Fruit fly (Drosophila melanogaster) S2 (cell line): ENCODE measurements around the gene VhaM9.7-c.

Experiments used
- CG8478 ChIP-seq: fragments of >200 bp; optimal IDR thresholded peaks from 2 replicates; lab custom pipeline; 2018
- CTCF ChIP-seq, 2 experiments: fragments of >200 bp; optimal IDR thresholded peaks; 2 replicates each; lab custom pipeline; 2018

The VhaM9.7-c gene

DNA sequence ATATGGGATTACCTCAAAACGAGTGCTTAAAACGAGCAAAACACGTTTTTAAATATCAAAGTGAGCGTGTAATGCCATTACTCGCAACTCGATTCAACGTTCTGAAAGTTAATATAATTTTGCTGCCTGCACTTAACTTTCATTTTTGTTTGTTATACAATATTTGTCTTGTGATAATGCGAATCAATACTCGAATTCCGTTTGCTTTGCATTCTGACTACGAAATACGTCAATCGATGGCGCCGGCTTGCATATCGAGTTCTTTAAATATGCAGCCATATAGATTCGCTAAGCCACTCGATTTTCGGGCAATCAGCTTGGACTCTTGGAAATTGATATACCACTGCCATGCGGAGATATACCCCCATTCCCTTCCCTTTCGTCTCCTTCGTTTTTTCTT lies 34.0 kb upstream of the VhaM9.7-c start:
- TF ChIP-seq CTCF (optimal IDR thresholded peaks at IDR 0.05; lab: Kevin White, UChicago) (no peak), CG8478 (lab: Kevin White, UChicago) (no peak)

DNA sequence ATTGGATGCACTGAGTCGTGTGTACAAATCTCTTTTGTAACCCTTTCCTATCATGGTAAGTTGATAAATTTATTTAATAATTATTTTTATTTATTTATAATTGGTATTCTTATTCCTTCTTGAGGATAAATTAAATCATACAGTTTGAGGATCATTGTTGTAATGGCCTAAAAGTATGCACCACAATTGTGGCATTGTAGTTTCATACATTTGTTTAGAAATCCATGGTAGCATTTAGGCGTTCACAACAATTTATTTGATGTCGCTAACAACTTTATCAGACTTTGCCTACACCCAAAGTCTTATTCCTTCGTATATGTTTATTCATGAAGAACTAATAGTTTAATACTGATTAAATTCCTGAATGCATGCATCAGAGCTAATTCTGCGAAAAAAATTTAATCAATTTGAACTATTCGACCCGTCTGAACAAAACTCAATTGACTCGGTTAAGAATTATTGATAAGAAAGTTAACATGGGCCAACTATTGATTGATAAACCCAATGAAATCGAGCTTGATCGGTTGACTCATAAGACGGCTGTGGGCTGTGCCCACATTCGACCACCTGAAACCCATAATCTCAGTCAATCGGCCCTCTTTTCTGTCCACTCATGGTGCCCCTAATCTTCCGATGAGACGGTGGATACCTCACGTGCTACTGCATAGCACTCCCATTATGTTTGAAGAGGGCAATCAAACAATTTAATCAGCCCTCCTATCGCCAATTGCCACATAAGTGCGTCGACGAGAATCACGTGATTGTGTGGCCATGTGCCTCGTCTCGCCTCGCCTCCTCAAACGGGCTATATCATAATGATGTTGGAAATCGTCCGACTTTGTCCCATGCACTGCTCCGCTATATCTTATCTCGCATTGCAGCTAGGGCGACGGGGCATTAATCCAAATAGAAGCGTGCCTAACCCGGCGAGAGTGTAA lies 32.9 kb upstream of the VhaM9.7-c start:
- TF ChIP-seq CTCF (optimal IDR thresholded peaks at IDR 0.05; lab: Kevin White, UChicago) (peak in 1 of 2 experiments; percentile 10), CG8478 (lab: Kevin White, UChicago) (no peak)

DNA sequence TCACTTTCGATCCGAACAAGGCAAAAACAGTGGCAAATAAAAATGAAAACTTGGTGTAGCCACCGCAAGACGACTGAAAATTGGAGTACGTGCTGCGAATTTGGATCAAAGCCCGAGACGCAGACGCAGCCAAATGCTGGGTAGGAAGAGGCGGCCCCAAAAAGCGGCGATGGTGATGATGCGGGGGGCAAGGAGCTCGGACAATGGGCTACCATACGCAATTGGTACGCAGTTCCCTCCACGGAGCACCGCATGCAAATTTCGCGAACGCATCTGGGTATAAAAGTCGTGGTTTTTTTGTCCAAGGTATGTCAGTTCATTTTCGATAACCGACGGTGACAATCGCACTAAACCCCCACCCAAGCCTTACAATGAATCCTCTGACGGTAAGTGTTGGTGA lies 28.4 kb upstream of the VhaM9.7-c start, which contains the start of gene Cpr64Ad:
Cpr64Ad (plus strand) TSS at position 301 of the 400 bp plus-strand sequence.
- TF ChIP-seq CG8478 (lab: Kevin White, UChicago): no peak
- no peak for TF ChIP-seq CTCF (optimal IDR thresholded peaks at IDR 0.05; lab: Kevin White, UChicago)

DNA sequence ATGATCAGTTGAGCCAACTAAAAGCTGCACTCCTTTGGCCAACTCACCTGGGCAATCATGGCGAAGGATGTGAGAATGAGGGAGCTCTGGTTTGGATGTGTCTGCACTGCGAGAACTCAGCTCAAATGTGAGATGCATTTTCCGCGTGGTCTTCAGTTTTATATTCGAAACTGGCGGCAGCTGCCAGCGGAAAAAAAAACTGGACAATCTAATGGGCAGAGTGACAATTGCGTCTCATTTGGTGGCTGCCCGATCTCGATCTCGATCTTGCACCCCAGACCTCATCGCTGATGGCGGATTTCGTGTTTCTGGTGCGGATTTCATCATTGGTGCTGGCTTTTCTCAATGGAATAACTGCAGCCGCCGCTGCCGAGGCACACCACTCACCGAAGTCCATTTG lies 26.1 kb upstream of the VhaM9.7-c start, which contains the start of gene Cpr64Ac:
Cpr64Ac (minus strand) TSS at position 101 of the 400 bp plus-strand sequence.
- TF ChIP-seq CTCF (optimal IDR thresholded peaks at IDR 0.05; lab: Kevin White, UChicago) (no peak), CG8478 (lab: Kevin White, UChicago) (no peak)

DNA sequence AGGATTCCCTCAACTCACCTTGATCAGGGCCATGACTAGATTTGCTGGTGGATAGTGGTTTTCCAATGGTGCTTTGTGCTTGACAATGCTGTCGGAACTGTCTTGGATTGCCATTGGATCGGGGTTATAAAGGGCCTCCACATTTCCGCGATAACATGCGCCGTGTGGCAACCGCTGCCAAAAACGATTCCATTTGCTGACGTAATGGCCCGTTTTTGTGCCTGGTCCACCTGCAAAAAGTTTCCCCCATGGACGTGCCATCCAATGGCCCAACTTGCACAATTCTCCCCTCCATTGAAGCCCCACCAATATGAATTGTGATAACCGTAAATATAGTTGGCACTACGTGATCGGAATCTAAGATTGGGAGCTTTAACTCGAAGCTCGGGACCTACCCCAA lies 24.8 kb upstream of the VhaM9.7-c start, which contains the start of gene Cpr64Ab:
Cpr64Ab (minus strand) TSS at position 101 of the 400 bp plus-strand sequence.
- TF ChIP-seq CG8478 (lab: Kevin White, UChicago) (no peak), CTCF (optimal IDR thresholded peaks at IDR 0.05; lab: Kevin White, UChicago) (no peak)

DNA sequence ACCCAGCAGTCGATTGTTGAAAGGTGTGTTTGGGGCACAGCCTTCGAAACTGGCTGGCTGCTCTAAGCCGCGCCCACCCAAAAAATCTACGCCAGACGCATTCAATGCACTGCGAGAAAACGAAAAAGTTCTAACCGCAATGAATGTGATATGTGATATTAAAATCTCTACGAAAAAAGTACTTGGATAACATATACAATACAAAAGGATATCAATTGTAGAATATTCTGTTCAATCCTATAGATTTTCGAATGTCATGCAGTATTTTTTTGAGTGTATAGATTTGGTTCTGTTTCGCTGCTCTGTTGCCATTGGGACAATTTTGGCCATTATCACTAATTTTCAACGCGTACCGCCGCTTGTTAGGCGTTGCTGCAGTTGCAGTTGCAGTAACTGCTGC lies 23.1 kb upstream of the VhaM9.7-c start:
- TF ChIP-seq CG8478 (lab: Kevin White, UChicago): no peak
- no peak for TF ChIP-seq CTCF (optimal IDR thresholded peaks at IDR 0.05; lab: Kevin White, UChicago)

DNA sequence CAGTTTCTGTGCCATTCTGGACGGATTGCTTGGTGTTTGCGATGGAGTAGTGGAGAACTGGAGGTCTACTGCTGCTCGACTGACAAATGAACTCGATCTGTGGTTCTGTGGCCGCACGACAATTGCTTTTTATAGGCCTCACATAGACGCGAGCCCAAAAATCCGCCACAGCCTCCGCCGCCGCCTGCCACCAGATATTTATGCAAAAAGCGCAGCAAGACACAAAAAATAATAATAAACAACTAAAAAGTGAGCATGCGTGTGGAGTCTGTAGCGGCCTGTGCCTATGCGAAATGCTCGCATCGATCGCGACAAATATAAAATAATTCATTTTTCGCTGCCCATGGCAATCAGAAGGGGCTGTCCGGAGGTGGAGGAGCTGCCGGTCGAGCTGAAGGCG lies 22.4 kb upstream of the VhaM9.7-c start, which contains the start of gene Cpr64Aa:
Cpr64Aa (minus strand) TSS at position 101 of the 400 bp plus-strand sequence.
- TF ChIP-seq CTCF (optimal IDR thresholded peaks at IDR 0.05; lab: Kevin White, UChicago) (no peak), CG8478 (lab: Kevin White, UChicago) (no peak)

DNA sequence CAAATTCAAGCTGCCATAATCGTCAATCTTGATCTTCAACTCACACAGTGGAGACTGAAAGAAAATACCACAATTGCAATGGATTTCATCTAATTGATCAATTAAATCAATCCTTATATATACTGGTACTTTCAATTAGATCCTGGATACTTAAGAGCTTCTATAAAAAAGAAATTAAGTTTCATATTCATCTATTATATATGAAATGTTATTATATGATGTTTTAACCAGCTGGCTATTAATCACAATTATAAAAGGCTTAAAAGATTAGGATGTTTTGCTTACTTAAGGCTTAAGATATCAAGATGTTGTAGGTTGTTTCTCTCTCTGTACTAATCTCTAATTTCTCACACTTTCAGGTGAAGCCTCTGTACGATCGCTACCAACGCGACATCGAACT lies 18.2 kb upstream of the VhaM9.7-c start:
- TF ChIP-seq CTCF (optimal IDR thresholded peaks at IDR 0.05; lab: Kevin White, UChicago) (no peak), CG8478 (lab: Kevin White, UChicago) (no peak)

DNA sequence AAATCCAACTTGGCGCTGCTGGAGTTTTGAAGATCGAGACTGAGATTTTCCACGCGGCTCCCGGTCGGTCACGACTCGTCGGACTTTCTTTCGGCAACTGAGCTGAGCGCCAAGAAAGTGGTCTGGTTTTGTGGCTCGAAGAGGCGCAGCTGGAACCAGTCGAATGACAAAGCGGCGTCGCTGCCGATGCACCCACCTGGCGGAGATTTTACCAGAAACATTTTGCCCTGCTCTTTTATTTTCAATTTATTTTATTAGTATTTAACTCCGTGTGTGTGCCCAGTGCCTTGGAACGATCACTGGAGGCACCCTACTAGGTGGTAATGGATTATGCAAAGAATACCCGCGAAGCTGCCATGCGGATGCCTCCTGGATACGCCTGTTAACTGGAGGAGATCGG lies 17.6 kb upstream of the VhaM9.7-c start, which contains the start of gene CG15005:
CG15005 (minus strand) TSS at position 101 of the 400 bp plus-strand sequence.
- TF ChIP-seq CTCF (optimal IDR thresholded peaks at IDR 0.05; lab: Kevin White, UChicago) (no peak), CG8478 (lab: Kevin White, UChicago) (no peak)

DNA sequence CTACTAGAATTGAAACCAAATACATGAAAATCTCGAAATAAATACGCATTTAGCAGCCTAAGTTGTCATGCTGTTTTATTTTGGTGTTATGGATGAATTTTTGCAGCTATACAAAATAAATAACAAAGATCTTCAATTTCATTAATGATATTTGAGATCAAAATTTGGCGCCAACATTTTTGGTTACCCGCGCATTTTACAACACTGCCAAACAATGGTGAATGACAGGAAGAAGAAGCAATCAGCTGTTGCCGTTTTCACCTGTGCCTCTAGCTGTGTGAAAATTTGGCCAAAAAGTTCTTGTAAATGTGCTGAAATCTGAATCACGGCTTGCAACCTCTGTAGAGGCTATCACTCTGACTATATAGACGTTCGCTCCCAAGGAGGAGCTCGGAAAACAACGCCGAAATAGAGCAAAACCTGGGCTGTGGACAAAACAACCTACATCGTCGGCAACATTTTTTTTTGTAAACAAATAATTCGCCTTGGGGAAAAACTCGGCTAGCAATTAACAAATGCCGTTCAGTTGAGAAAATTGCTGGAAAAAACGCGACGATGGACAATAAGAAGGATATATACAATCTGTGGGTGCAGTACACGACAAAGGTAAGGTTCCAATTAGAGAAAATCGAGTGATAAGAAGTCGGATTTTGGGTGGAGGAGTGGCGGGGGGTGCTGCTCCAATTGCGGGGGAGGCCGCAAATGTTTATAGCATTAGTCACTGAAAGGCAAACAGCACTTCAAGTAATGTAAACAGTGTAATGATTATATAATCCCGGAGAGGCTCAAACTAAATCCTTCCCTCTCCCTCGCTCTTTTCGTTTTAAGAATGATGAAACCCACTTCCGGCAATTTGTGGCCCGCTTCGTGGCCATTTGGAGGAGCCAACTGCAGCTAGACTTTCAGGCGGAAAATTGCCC lies 7.3 kb upstream of the VhaM9.7-c start, which contains the start of gene CG43367:
CG43367 (plus strand) TSS at position 264 of the 920 bp plus-strand sequence.
- TF ChIP-seq CG8478 (lab: Kevin White, UChicago): no peak
- no peak for TF ChIP-seq CTCF (optimal IDR thresholded peaks at IDR 0.05; lab: Kevin White, UChicago)

DNA sequence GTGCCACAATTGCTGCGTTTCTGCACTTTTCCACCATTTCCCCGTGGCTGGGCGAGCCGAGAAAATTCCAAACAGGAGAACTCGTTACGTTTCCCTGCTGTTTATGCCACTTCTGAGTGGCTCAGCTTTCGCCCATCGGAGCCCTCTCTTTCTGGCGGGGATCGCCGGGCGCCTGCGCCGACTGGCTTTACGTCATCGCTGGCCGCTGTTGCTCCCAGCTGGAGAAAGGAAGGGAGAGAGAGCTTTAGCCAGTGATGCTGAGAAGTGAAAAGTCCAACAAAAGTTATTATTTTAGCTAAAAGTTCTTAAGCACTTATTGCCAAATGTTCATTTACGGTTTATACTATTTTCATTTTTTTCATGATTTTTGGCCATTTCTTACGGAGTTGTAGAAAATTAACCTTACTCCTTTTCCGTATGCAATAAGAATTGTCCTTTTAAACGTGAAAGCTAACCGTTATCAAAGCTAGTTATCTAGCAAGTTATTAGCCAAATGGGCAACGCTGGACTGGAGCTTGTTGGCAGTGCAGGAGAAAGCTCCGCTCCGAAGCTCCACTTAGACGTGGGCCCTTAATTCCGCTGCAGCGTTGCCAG lies 1.4 kb upstream of the VhaM9.7-c start, which contains the start of the genes Teh2 and tipE:
Teh2 (minus strand) TSS at position 94 of the 594 bp plus-strand sequence.
tipE (plus strand) TSS at position 570 of the 594 bp plus-strand sequence.
- no peak for TF ChIP-seq CG8478 (lab: Kevin White, UChicago)
- TF ChIP-seq CTCF (optimal IDR thresholded peaks at IDR 0.05; lab: Kevin White, UChicago): no peak

DNA sequence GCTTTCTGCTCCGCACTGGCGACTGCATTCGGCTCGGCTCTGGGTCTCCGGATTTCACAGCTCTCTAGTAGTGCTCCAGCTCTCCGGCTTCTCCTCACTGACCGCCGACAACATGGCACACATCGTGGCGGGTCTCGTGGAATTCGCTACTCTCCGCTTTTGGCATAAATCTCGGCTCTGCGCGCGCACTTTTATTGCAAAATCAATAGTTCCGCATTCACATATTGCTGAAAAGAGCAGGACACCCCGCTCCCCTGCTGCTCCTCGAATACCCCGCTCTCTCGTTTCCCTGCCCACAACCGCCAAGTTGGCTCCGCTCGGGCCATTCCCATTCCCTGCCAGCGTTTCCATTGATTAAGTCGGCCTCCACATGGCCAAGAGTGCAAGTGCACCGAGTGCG lies 1.4 kb downstream of the VhaM9.7-c start:
- TF ChIP-seq CG8478 (lab: Kevin White, UChicago) (no peak), CTCF (optimal IDR thresholded peaks at IDR 0.05; lab: Kevin White, UChicago) (no peak)

DNA sequence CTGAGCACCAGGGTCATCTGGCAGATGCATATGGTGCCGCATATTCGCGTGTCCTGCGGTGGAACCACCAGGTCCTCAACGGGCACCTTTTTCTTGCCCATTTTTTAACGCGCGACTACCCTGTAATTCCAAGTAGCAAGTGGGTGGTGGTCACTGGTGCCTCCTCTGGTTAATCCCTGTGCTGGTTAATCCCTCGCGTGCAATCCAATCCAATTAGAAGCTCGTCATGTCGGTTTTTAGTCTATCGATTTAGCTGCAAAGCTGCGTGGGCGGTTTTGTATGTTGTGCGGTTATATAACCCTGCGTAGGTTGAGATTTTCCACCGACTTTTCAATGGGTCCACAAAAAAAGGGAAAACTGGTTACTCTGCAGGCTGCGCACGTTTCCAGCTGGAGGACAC lies 2.1 kb downstream of the VhaM9.7-c start, which contains the start of gene Teh3:
Teh3 (minus strand) TSS at position 101 of the 400 bp plus-strand sequence.
- TF ChIP-seq CTCF (optimal IDR thresholded peaks at IDR 0.05; lab: Kevin White, UChicago): no peak
- no peak for TF ChIP-seq CG8478 (lab: Kevin White, UChicago)
